Fruit fly (Drosophila melanogaster) whole organism, prepupa: ENCODE data around the gene CG6912.

Experiments used
- Blimp-1 ChIP-seq: fragments of 200-800 bp; sonication (Bioruptor generic); optimal IDR thresholded peaks from 3 replicates; lab custom pipeline; 2017; ENCODE audit warnings: missing biosample characterization, missing genetic modification characterization, mild to moderate bottlenecking, moderate library complexity, missing genetic modification reagents
- CG11762 ChIP-seq: fragments of 200-800 bp; sonication (Bioruptor generic); optimal IDR thresholded peaks from 3 replicates; lab custom pipeline; 2016; ENCODE audit warnings: missing biosample characterization, missing genetic modification characterization; ENCODE audit not compliant: insufficient read depth
- CG11902 ChIP-seq: fragments of 200-800 bp; sonication (Bioruptor generic); optimal IDR thresholded peaks from 3 replicates; lab custom pipeline; 2016; ENCODE audit warnings: missing biosample characterization, missing genetic modification characterization
- CG1621 ChIP-seq: fragments of 200-800 bp; sonication (Bioruptor generic); optimal IDR thresholded peaks from 3 replicates; lab custom pipeline; 2018; ENCODE audit warnings: missing biosample characterization, mild to moderate bottlenecking, missing genetic modification characterization
- CG6854 ChIP-seq: fragments of 200-800 bp; sonication (Bioruptor generic); optimal IDR thresholded peaks from 2 replicates; lab custom pipeline; 2017; ENCODE audit warnings: missing biosample characterization, mild to moderate bottlenecking, missing genetic modification characterization
- Hr39 ChIP-seq: fragments of 200-800 bp; sonication (Bioruptor generic); optimal IDR thresholded peaks from 2 replicates; lab custom pipeline; 2016; ENCODE audit warnings: missing biosample characterization, missing genetic modification characterization
- acj6 ChIP-seq: fragments of 200-800 bp; sonication (Bioruptor generic); optimal IDR thresholded peaks from 3 replicates; lab custom pipeline; 2016; ENCODE audit warnings: missing biosample characterization, missing genetic modification characterization

- TF ChIP-seq CG11762 (no peak), CG11902 (GFP tag; lab: Kevin White, UChicago) (no peak), CG1621 (tag; lab: Kevin White, UChicago) (no peak), Hr39 (GFP tag; lab: Kevin White, UChicago) (no peak), CG6854 (no peak), acj6 (no peak), Blimp-1 (no peak)
These were observed 789 bp downstream of the CG6912 start for dm6 chr3R:15136015-15136414.
